Worm (Caenorhabditis elegans) whole organism, L4 larva: Measurements from ENCODE around the gene clec-151.

Source experiments
- F26F4.8 ChIP-seq: fragments of 200-800 bp; sonication (Bioruptor generic); conservative IDR thresholded peaks from 2 replicates; pipeline ENCODE4 v1.3.6; 2022; ENCODE audit warnings: missing genetic modification characterization, missing compliant biosample characterization
- F44E2.7 ChIP-seq: fragments of 200-800 bp; sonication (Bioruptor generic); IDR thresholded peaks from 2 replicates; pipeline ENCODE4 v2.1.2; 2022; ENCODE audit warnings: missing genetic modification characterization, missing compliant biosample characterization
- R02D3.7 ChIP-seq: fragments of 150-350 bp; sonication (generic microtip); optimal IDR thresholded peaks from 3 replicates; lab custom pipeline; 2014; ENCODE audit warnings: missing biosample characterization, missing genetic modification characterization
- T20F7.1 ChIP-seq: fragments of 200-800 bp; sonication (Bioruptor generic); optimal IDR thresholded peaks from 2 replicates; lab custom pipeline; 2018; ENCODE audit warnings: mild to moderate bottlenecking, missing genetic modification characterization, missing compliant biosample characterization
- Y75B8A.6 ChIP-seq: fragments of 200-800 bp; sonication (Bioruptor generic); IDR thresholded peaks from 2 replicates; pipeline ENCODE4 v1.3.6; 2022; ENCODE audit warnings: missing genetic modification reagents, missing genetic modification characterization, missing compliant biosample characterization
- ZK546.5 ChIP-seq, 2 experiments: sonication (generic microtip); optimal IDR thresholded peaks; 2 replicates each; lab custom pipeline; 2017; ENCODE audit warnings: missing biosample characterization in 2 of 2, missing genetic modification characterization in 2 of 2
- aha-1 ChIP-seq: fragments of 150-350 bp; peaks from one replicate; lab custom pipeline; 2014; ENCODE audit warnings: missing biosample characterization, missing genetic modification characterization
- ama-1 ChIP-seq: fragments of 150-350 bp; optimal IDR thresholded peaks from 2 replicates; lab custom pipeline; 2014; ENCODE audit warnings: inconsistent platforms, mixed read lengths
- arid-1 ChIP-seq: fragments of 200-800 bp; sonication (Bioruptor generic); conservative IDR thresholded peaks from 2 replicates; pipeline ENCODE4 v1.3.6; 2022; ENCODE audit warnings: missing genetic modification reagents, missing genetic modification characterization, missing compliant biosample characterization
- ceh-28 ChIP-seq: fragments of 150-350 bp; optimal IDR thresholded peaks from 2 replicates; lab custom pipeline; 2014; ENCODE audit warnings: missing biosample characterization, missing genetic modification reagents, missing genetic modification characterization
- ceh-44 ChIP-seq: fragments of 200-800 bp; sonication (Bioruptor generic); IDR thresholded peaks from 2 replicates; pipeline ENCODE4 v1.3.6; 2022; ENCODE audit warnings: missing genetic modification reagents, missing genetic modification characterization, missing compliant biosample characterization
- ceh-62 ChIP-seq: sonication (generic microtip); optimal IDR thresholded peaks from 2 replicates; lab custom pipeline; 2017; ENCODE audit warnings: missing biosample characterization, missing genetic modification characterization
- ceh-82 ChIP-seq: sonication (generic microtip); optimal IDR thresholded peaks from 2 replicates; lab custom pipeline; 2017; ENCODE audit warnings: missing biosample characterization, missing genetic modification characterization
- ctbp-1 ChIP-seq: fragments of 200-800 bp; sonication (Bioruptor generic); IDR thresholded peaks from 2 replicates; pipeline ENCODE4 v1.3.6; 2022; ENCODE audit warnings: missing genetic modification reagents, missing genetic modification characterization, missing compliant biosample characterization
- daf-16 ChIP-seq, 3 experiments: sonication (generic microtip); optimal IDR thresholded peaks; 2 replicates each; lab custom pipeline; 2016 to 2017; ENCODE audit warnings: missing genetic modification characterization in 3 of 3, missing genetic modification reagents in 3 of 3, mild to moderate bottlenecking in 2 of 3, missing compliant biosample characterization in 2 of 3, missing biosample characterization in 1 of 3, moderate library complexity in 1 of 3
- dmd-6 ChIP-seq: fragments of 200-800 bp; sonication (Bioruptor generic); IDR thresholded peaks from 2 replicates; pipeline ENCODE4 v1.3.6; 2022; ENCODE audit warnings: missing genetic modification reagents, missing genetic modification characterization, missing compliant biosample characterization
- dmd-9 ChIP-seq: fragments of 200-800 bp; sonication (Bioruptor generic); IDR thresholded peaks from 2 replicates; pipeline ENCODE4 v1.3.6; 2022; ENCODE audit warnings: missing genetic modification reagents, missing genetic modification characterization, missing compliant biosample characterization
- dve-1 ChIP-seq: sonication (generic microtip); optimal IDR thresholded peaks from 2 replicates; lab custom pipeline; 2017; ENCODE audit warnings: antibody characterized with exemption, mild to moderate bottlenecking, missing genetic modification characterization, missing compliant biosample characterization; ENCODE audit not compliant: insufficient read depth
- fkh-10 ChIP-seq: fragments of 150-350 bp; optimal IDR thresholded peaks from 2 replicates; lab custom pipeline; 2014; ENCODE audit warnings: missing biosample characterization, missing genetic modification reagents, missing genetic modification characterization
- hif-1 ChIP-seq, 2 experiments: sonication (generic microtip); optimal IDR thresholded peaks; 2 replicates each; lab custom pipeline; 2016 to 2017; ENCODE audit warnings: missing compliant biosample characterization in 2 of 2, missing genetic modification characterization in 2 of 2, missing genetic modification reagents in 2 of 2, missing genotype in 2 of 2, mild to moderate bottlenecking in 1 of 2
- hlh-11 ChIP-seq: fragments of 200-800 bp; sonication (Bioruptor generic); optimal IDR thresholded peaks from 2 replicates; lab custom pipeline; 2018; ENCODE audit warnings: mild to moderate bottlenecking, missing genetic modification characterization, missing compliant biosample characterization
- hmg-1.1 ChIP-seq: fragments of 200-800 bp; sonication (Bioruptor generic); IDR thresholded peaks from 2 replicates; pipeline ENCODE4 v1.3.6; 2022; ENCODE audit warnings: missing genetic modification reagents, missing genetic modification characterization, missing compliant biosample characterization
- jun-1 ChIP-seq: fragments of 150-350 bp; optimal IDR thresholded peaks from 2 replicates; lab custom pipeline; 2014; ENCODE audit warnings: missing biosample characterization, missing genetic modification reagents, missing genetic modification characterization
- lin-1 ChIP-seq: fragments of 200-800 bp; sonication (Bioruptor generic); IDR thresholded peaks from 2 replicates; pipeline ENCODE4 v1.3.6; 2022; ENCODE audit warnings: missing genetic modification reagents, missing genetic modification characterization, missing compliant biosample characterization
- lin-15B ChIP-seq: fragments of 150-350 bp; sonication (generic microtip); optimal IDR thresholded peaks from 3 replicates; lab custom pipeline; 2014; ENCODE audit warnings: missing biosample characterization, missing genetic modification characterization
- lin-38 ChIP-seq: fragments of 200-800 bp; sonication (Bioruptor generic); IDR thresholded peaks from 2 replicates; pipeline ENCODE4 v1.3.6; 2022; ENCODE audit warnings: missing genetic modification reagents, missing genetic modification characterization, missing compliant biosample characterization
- madf-5 ChIP-seq, 2 experiments: fragments of 200-800 bp; sonication (Bioruptor generic); IDR thresholded peaks; 2 replicates each; pipeline ENCODE4 v1.3.6; 2022; ENCODE audit warnings: missing compliant biosample characterization in 2 of 2, missing genetic modification characterization in 2 of 2
- mdl-1 ChIP-seq, 2 experiments: fragments of 150-350 bp in 1 of 2; sonication (generic microtip) in 1 of 2; optimal IDR thresholded peaks; 2 replicates each; lab custom pipeline; 2014 to 2017; ENCODE audit warnings: missing biosample characterization in 2 of 2, missing genetic modification characterization in 2 of 2
- mxl-3 ChIP-seq: fragments of 200-800 bp; sonication (Bioruptor generic); optimal IDR thresholded peaks from 2 replicates; lab custom pipeline; 2018; ENCODE audit warnings: mild to moderate bottlenecking, missing genetic modification characterization, missing compliant biosample characterization
- nhr-11 ChIP-seq: fragments of 150-350 bp; optimal IDR thresholded peaks from 2 replicates; lab custom pipeline; 2014; ENCODE audit warnings: missing biosample characterization, missing genetic modification characterization
- nhr-25 ChIP-seq: sonication (generic microtip); optimal IDR thresholded peaks from 2 replicates; lab custom pipeline; 2017; ENCODE audit warnings: missing genetic modification characterization, mild to moderate bottlenecking, missing compliant biosample characterization, antibody characterized with exemption, moderate library complexity, borderline replicate concordance; ENCODE audit not compliant: insufficient read depth
- nhr-28 ChIP-seq: fragments of 150-350 bp; optimal IDR thresholded peaks from 2 replicates; lab custom pipeline; 2014; ENCODE audit warnings: missing biosample characterization, missing genetic modification characterization
- nhr-41 ChIP-seq: fragments of 200-800 bp; sonication (Bioruptor generic); IDR thresholded peaks from 2 replicates; pipeline ENCODE4 v1.3.6; 2022; ENCODE audit warnings: missing genetic modification reagents, missing genetic modification characterization, missing compliant biosample characterization
- nhr-42 ChIP-seq: fragments of 200-800 bp; sonication (Bioruptor generic); IDR thresholded peaks from 2 replicates; pipeline ENCODE4 v1.3.6; 2022; ENCODE audit warnings: missing genetic modification characterization, missing compliant biosample characterization
- nhr-6 ChIP-seq: fragments of 150-350 bp; optimal IDR thresholded peaks from 2 replicates; lab custom pipeline; 2014; ENCODE audit warnings: missing biosample characterization, missing genetic modification characterization
- nhr-77 ChIP-seq: fragments of 150-350 bp; optimal IDR thresholded peaks from 2 replicates; lab custom pipeline; 2014; ENCODE audit warnings: missing biosample characterization, missing genetic modification characterization
- pqm-1 ChIP-seq: sonication (generic microtip); optimal IDR thresholded peaks from 2 replicates; lab custom pipeline; 2017; ENCODE audit warnings: missing biosample characterization, missing genetic modification characterization
- sdz-12 ChIP-seq: fragments of 200-800 bp; sonication (Bioruptor generic); optimal IDR thresholded peaks from 2 replicates; lab custom pipeline; 2018; ENCODE audit warnings: mild to moderate bottlenecking, missing genetic modification characterization, missing compliant biosample characterization
- skn-1 ChIP-seq: fragments of 150-350 bp; optimal IDR thresholded peaks from 2 replicates; lab custom pipeline; 2014; ENCODE audit warnings: missing biosample characterization, missing genetic modification characterization
- spr-3 ChIP-seq: fragments of 200-800 bp; sonication (Bioruptor generic); optimal IDR thresholded peaks from 2 replicates; lab custom pipeline; 2018; ENCODE audit warnings: mild to moderate bottlenecking, missing genetic modification characterization, missing compliant biosample characterization
- unc-130 ChIP-seq: sonication (generic microtip); optimal IDR thresholded peaks from 2 replicates; lab custom pipeline; 2016; ENCODE audit warnings: missing genetic modification reagents, missing genetic modification characterization, missing compliant biosample characterization
- zag-1 ChIP-seq: fragments of 150-350 bp; optimal IDR thresholded peaks from 2 replicates; lab custom pipeline; 2014; ENCODE audit warnings: missing biosample characterization, missing genetic modification characterization
- zip-2 ChIP-seq: fragments of 150-350 bp; optimal IDR thresholded peaks from 2 replicates; lab custom pipeline; 2014; ENCODE audit warnings: missing biosample characterization, missing genetic modification characterization
- ztf-11 ChIP-seq: fragments of 150-350 bp; optimal IDR thresholded peaks from 2 replicates; lab custom pipeline; 2014; ENCODE audit warnings: missing biosample characterization, missing genetic modification characterization

The clec-151 gene

DNA sequence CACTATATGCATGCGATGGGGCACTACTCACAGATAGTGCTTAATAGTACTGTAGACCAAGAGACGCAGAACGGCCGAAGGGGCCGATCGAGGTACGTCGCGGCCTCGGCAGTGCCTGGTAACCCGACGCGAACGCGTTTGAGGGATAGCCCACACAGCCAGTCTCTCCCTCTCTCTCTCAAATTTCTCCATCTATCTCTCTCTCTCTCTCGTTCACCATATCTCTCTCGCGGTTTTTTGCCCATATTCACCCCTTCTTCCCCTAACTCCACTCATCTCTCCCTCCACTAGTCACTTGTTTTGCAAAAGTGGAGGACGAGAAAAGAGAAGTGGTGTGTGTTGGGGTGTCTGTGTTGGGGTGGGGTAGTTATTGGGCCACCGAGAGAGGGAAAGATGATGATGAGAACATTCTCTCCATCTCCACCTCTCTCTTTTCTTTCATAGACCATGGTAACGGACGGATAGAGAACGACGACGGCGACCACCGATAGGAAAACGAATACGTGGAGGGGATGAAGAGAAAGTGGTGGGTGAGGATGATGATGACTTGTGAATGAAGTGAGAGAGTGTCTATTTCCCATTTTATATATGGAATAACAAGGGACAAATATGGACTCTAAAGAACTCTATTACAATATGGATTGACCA lies 38.6 kb downstream of the clec-151 start (continued):
- TF ChIP-seq ZK546.5 (tag; optimal IDR thresholded peaks at IDR 0.05; lab: Kevin White, UChicago) (no peak), aha-1 (no peak), Y75B8A.6 (GFP tag; lab: Robert Waterston, UW) (no peak), ceh-82 (no peak), daf-16 (GFP tag; optimal IDR thresholded peaks at IDR 0.05; lab: Kevin White, UChicago) (no peak), daf-16 (tag; optimal IDR thresholded peaks at IDR 0.05; lab: Kevin White, UChicago) (no peak), ceh-44 (GFP tag; lab: Robert Waterston, UW) (no peak), hif-1 (tag; optimal IDR thresholded peaks at IDR 0.05; lab: Kevin White, UChicago) (no peak), arid-1 (GFP tag; lab: Robert Waterston, UW) (no peak), T20F7.1 (no peak), lin-38 (GFP tag; lab: Robert Waterston, UW) (no peak), F26F4.8 (GFP tag; lab: Robert Waterston, UW) (no peak), mxl-3 (GFP tag; lab: Kevin White, UChicago) (peak; percentile 22), dmd-9 (no peak), ceh-28 (tag; lab: Kevin White, UChicago) (no peak), ztf-11 (tag; lab: Kevin White, UChicago) (no peak), spr-3 (GFP tag; lab: Kevin White, UChicago) (no peak), skn-1 (tag; lab: Kevin White, UChicago) (no peak), R02D3.7 (no peak), unc-130 (GFP tag; lab: Kevin White, UChicago) (no peak), nhr-77 (no peak), madf-5 (GFP tag; IDR thresholded peaks at IDR 0.05; lab: Robert Waterston, UW) (no peak), ctbp-1 (no peak), sdz-12 (GFP tag; lab: Kevin White, UChicago) (no peak), zip-2 (tag; lab: Kevin White, UChicago) (no peak), F44E2.7 (GFP tag; lab: Robert Waterston, UW) (no peak), zag-1 (no peak), ama-1 (lab: Kevin White, UChicago) (no peak), nhr-11 (tag; lab: Kevin White, UChicago) (peak; percentile 19)

DNA sequence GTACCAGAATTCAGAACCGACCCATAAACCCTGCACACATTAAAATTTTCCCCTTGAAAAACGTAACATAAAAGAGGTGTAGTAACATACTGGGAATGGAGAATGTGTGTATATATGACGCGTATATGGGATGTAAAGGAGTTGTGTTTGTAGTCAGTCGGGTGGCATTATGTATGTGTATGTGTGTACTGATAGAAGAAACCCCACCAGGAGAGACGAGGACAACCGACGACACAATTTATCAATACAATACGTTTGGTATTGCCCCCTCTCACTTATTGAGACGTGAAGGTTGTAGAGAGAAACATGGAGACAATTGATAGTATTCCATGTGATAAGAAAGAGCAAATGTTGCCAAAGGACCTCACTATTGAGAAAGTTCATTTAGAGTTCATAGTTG lies 39.8 kb downstream of the clec-151 start:
- 0 out of 2 replicates have a peak, but pooled peaks have one; percentile 13 for TF ChIP-seq dmd-6 (GFP tag; lab: Robert Waterston, UW)
- TF ChIP-seq hmg-1.1 (GFP tag; lab: Robert Waterston, UW), result no peak
- no peak for TF ChIP-seq F26F4.8 (GFP tag; lab: Robert Waterston, UW)
- no peak for TF ChIP-seq nhr-25 (tag; lab: Kevin White, UChicago)
- no peak for TF ChIP-seq jun-1 (tag; lab: Kevin White, UChicago)
- no peak for TF ChIP-seq nhr-6
- TF ChIP-seq F44E2.7 (GFP tag; lab: Robert Waterston, UW), result no peak
- peak; percentile 97 for TF ChIP-seq nhr-28
- no peak for TF ChIP-seq nhr-41 (GFP tag; lab: Robert Waterston, UW)
- TF ChIP-seq lin-1, result no peak
- no peak for TF ChIP-seq lin-15B (tag; lab: Kevin White, UChicago)
- peak in 1 of 2 experiments; percentile 6 for TF ChIP-seq mdl-1 (tag; optimal IDR thresholded peaks at IDR 0.05; lab: Kevin White, UChicago)
- TF ChIP-seq ama-1 (lab: Kevin White, UChicago), result no peak
- TF ChIP-seq dve-1 (tag; lab: Kevin White, UChicago), result peak; percentile 21
- TF ChIP-seq aha-1, result peak; percentile 66
- no peak for TF ChIP-seq arid-1 (GFP tag; lab: Robert Waterston, UW)
- no peak for TF ChIP-seq ceh-62 (tag; lab: Kevin White, UChicago)
- TF ChIP-seq nhr-42 (GFP tag; lab: Robert Waterston, UW), result no peak
- TF ChIP-seq daf-16 (GFP tag; optimal IDR thresholded peaks at IDR 0.05; lab: Kevin White, UChicago), result no peak
- TF ChIP-seq daf-16 (tag; optimal IDR thresholded peaks at IDR 0.05; lab: Kevin White, UChicago), result peak; percentile 56
- TF ChIP-seq nhr-77, result no peak
- TF ChIP-seq pqm-1 (tag; lab: Kevin White, UChicago), result peak; percentile 85
- TF ChIP-seq fkh-10 (GFP tag; lab: Kevin White, UChicago), result no peak
- TF ChIP-seq hlh-11, result no peak
